Fruit fly (Drosophila melanogaster) whole organism, larva: ENCODE data around the gene CG43120.

Experiments used
- noc ChIP-seq: fragments of 200-800 bp; sonication (Bioruptor generic); optimal IDR thresholded peaks from 3 replicates; lab custom pipeline; 2019; ENCODE audit warnings: missing biosample characterization, mild to moderate bottlenecking, missing genetic modification characterization, moderate library complexity

CG43120 gene

dm6 chr3L:14425076-14425475, 43.4 kb downstream of the CG43120 start:
- TF ChIP-seq noc = no peak

dm6 chr3L:14427292-14427729, 45.6 kb downstream of the CG43120 start:
- no peak for TF ChIP-seq noc

- no peak for TF ChIP-seq noc
Measured at dm6 chr3L:14428958-14429357, 47.2 kb downstream of the CG43120 start.

dm6 chr3L:14432252-14432651, 50.5 kb downstream of the CG43120 start:
- TF ChIP-seq noc = no peak
